Fruit fly (Drosophila melanogaster): ENCODE data around the gene CG3568.
A peak's percentile ranks its signal among the peaks of the same experiment; 100 is the strongest.

Gene CG3568

dm6 chrX:4573971-4574370 is 31.5 kb downstream of the CG3568 start (continued):
- peak; percentile 62 for TF ChIP-seq gem (tag; optimal IDR thresholded peaks at IDR 0.05)
- TF ChIP-seq fd96Cb (tag; optimal IDR thresholded peaks at IDR 0.05): peak; percentile 17
- TF ChIP-seq abd-A (tag; optimal IDR thresholded peaks at IDR 0.05): no peak
- peak in 1 of 2 experiments; percentile 23 for TF ChIP-seq eve (GFP tag; optimal IDR thresholded peaks at IDR 0.05)
- TF ChIP-seq chm (GFP tag; IDR thresholded peaks at IDR 0.05): peak; percentile 16; the same call in 1 of the 2 replicates
- TF ChIP-seq CG8388 (GFP tag; optimal IDR thresholded peaks at IDR 0.05): peak; percentile 34
- peak; percentile 42 for TF ChIP-seq Blimp-1 (GFP tag; optimal IDR thresholded peaks at IDR 0.05)
- peak; percentile 27; the same call in 1 of the 2 replicates for TF ChIP-seq CG6689 (GFP tag; IDR thresholded peaks at IDR 0.05)
- TF ChIP-seq stwl (tag; optimal IDR thresholded peaks at IDR 0.05): no peak
- peak; percentile 44 for TF ChIP-seq CG12391 (tag; optimal IDR thresholded peaks at IDR 0.05)
- 0 out of 3 replicates have a peak, but pooled peaks have one; percentile 35 for TF ChIP-seq dysf (GFP tag; IDR thresholded peaks at IDR 0.05)
- peak; percentile 32 for TF ChIP-seq CG2678 (tag; optimal IDR thresholded peaks at IDR 0.05)
- TF ChIP-seq Ptx1 (GFP tag; IDR thresholded peaks at IDR 0.05): peak; percentile 48
- TF ChIP-seq chinmo (GFP tag; IDR thresholded peaks at IDR 0.05; ENCODE audit: partially characterized antibody): no peak
- TF ChIP-seq CG14710 (tag; optimal IDR thresholded peaks at IDR 0.05): peak; percentile 33
- TF ChIP-seq ara (GFP tag; IDR thresholded peaks at IDR 0.05): peak; percentile 39; the same call in 1 of the 2 replicates
- 0 out of 3 replicates have a peak, but pooled peaks have one; percentile 36 for TF ChIP-seq tgo (GFP tag; IDR thresholded peaks at IDR 0.05)
- TF ChIP-seq peb (GFP tag; IDR thresholded peaks at IDR 0.05): 0 out of 2 replicates have a peak, but pooled peaks have one; percentile 26
- peak; percentile 50 for TF ChIP-seq CG9727 (GFP tag; optimal IDR thresholded peaks at IDR 0.05)
- TF ChIP-seq twi (tag; optimal IDR thresholded peaks at IDR 0.05): no peak
- no peak for TF ChIP-seq D (optimal IDR thresholded peaks at IDR 0.05)
- peak; percentile 27 for TF ChIP-seq D (GFP tag; optimal IDR thresholded peaks at IDR 0.05)
- peak; percentile 42 for TF ChIP-seq CG31441 (GFP tag; IDR thresholded peaks at IDR 0.05)
- no peak for TF ChIP-seq CG1602 (GFP tag; optimal IDR thresholded peaks at IDR 0.05)
- peak; percentile 25 for TF ChIP-seq CG13424 (tag; optimal IDR thresholded peaks at IDR 0.05)
- peak; percentile 9 for TF ChIP-seq D19A (tag; optimal IDR thresholded peaks at IDR 0.05)
- peak; percentile 27 for TF ChIP-seq CG4424 (GFP tag; optimal IDR thresholded peaks at IDR 0.05)
- TF ChIP-seq CG6175 (GFP tag; IDR thresholded peaks at IDR 0.05): no peak
- TF ChIP-seq en (GFP tag; optimal IDR thresholded peaks at IDR 0.05): no peak
- no peak for TF ChIP-seq so (GFP tag; IDR thresholded peaks at IDR 0.05)
- peak in 1 of 2 experiments; percentile 62 for TF ChIP-seq bsh (GFP tag; optimal IDR thresholded peaks at IDR 0.05)
- TF ChIP-seq prd (optimal IDR thresholded peaks at IDR 0.05): no peak
- peak; percentile 56 for TF ChIP-seq prd (GFP tag; IDR thresholded peaks at IDR 0.05)
- peak; percentile 22 for TF ChIP-seq CG1529 (GFP tag; optimal IDR thresholded peaks at IDR 0.05)
- TF ChIP-seq ATbp (GFP tag; optimal IDR thresholded peaks at IDR 0.05): peak; percentile 17
- TF ChIP-seq trem (tag; optimal IDR thresholded peaks at IDR 0.05): peak; percentile 31
- no peak for TF ChIP-seq MTF-1 (GFP tag; optimal IDR thresholded peaks at IDR 0.05; ENCODE audit: borderline replicate concordance)
- no peak for TF ChIP-seq CG4707 (GFP tag; optimal IDR thresholded peaks at IDR 0.05)
- TF ChIP-seq CG17829 (tag; optimal IDR thresholded peaks at IDR 0.05): peak; percentile 23
- peak; percentile 41; the same call in 2 of the 3 replicates for TF ChIP-seq CG17361 (GFP tag; IDR thresholded peaks at IDR 0.05)
- peak in 1 of 2 experiments; percentile 47 for TF ChIP-seq chif (GFP tag; optimal IDR thresholded peaks at IDR 0.05)
- no peak for TF ChIP-seq tll (GFP tag; optimal IDR thresholded peaks at IDR 0.05)
- TF ChIP-seq Med (GFP tag): peak; percentile 7
- TF ChIP-seq bigmax (GFP tag; optimal IDR thresholded peaks at IDR 0.05): no peak
- peak; percentile 71 for TF ChIP-seq Ets65A (GFP tag)
- TF ChIP-seq sens (GFP tag): peak; percentile 78
- TF ChIP-seq CG7556 (GFP tag; optimal IDR thresholded peaks at IDR 0.05): peak; percentile 15
- peak; percentile 19 for TF ChIP-seq unpg (GFP tag; optimal IDR thresholded peaks at IDR 0.05)
- no peak for TF ChIP-seq hb (GFP tag; IDR thresholded peaks at IDR 0.05; ENCODE audit: partially characterized antibody)
- peak; percentile 33 for TF ChIP-seq CG10267 (tag; optimal IDR thresholded peaks at IDR 0.05)
